Worm (Caenorhabditis elegans): ENCODE data around the gene C23H5.8.

The C23H5.8 gene

DNA sequence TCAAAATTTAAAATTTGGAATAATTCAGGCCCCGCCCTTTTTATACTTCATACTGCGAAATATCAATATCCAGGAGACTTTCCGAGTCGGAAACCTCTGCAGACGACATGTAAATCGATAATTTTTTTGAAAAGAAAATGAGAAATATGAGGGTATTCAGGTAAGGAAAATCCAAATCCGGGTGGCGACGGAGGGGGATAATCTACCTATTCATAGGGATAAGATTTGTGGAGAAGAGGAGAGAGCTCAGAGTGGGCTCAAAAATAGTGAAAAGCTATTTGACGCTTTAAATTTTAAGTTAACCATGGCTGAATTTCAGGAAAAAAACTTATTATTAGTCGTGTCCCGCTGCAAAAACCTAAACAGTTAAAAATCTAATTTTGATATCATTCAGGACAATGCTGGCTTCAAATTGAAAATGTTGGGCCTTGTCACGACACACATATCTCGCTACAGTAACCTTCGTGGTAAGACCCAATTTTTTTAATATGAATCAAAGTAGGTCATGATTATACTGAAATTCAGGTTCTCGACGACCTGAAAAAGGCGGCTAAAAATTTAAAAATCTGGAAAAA, 1.8 kb downstream of the C23H5.8 start, which contains the start of gene che-6:
che-6 (minus strand) TSS at position 109 of the 575 bp plus-strand sequence.
- no peak for TF ChIP-seq nfya-1 (tag; optimal IDR thresholded peaks at IDR 0.05)
- TF ChIP-seq pqm-1 (tag; optimal IDR thresholded peaks at IDR 0.05) = no peak
- no peak for TF ChIP-seq hlh-30 (tag; optimal IDR thresholded peaks at IDR 0.05; ENCODE audit: insufficient read depth)
- TF ChIP-seq ceh-30 (tag; optimal IDR thresholded peaks at IDR 0.05) = no peak
- no peak for TF ChIP-seq sox-2 (GFP tag; IDR thresholded peaks at IDR 0.05)
- no peak for TF ChIP-seq ama-1 (optimal IDR thresholded peaks at IDR 0.05)
- TF ChIP-seq eyg-1 (tag; optimal IDR thresholded peaks at IDR 0.05) = no peak
- no peak for TF ChIP-seq nhr-232 (tag; optimal IDR thresholded peaks at IDR 0.05)
- no peak for TF ChIP-seq zip-5 (tag; optimal IDR thresholded peaks at IDR 0.05)

DNA sequence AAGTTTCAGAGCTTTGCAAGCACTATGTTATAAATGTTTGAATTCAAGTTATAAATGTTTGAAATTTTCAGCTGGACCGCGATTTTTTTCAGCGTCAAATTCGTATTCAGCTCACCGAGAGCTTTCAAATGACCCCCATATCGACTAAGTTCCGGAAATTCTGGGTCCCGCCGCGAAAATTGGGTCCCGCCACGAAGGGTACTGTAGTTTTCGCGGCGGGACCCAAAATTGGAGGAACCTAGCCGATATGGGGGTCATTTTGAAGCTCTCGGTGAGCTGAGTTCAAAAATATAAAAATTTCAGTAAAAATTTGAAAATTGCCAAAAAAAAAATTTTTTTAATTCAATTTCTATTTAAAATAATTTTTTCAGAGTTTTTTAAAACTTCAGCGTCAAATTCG, 6.5 kb downstream of the C23H5.8 start:
- TF ChIP-seq ceh-45 (GFP tag; IDR thresholded peaks at IDR 0.05) = no peak
- TF ChIP-seq elt-2 (tag; optimal IDR thresholded peaks at IDR 0.05) = no peak
- no peak for TF ChIP-seq rnt-1 (tag; optimal IDR thresholded peaks at IDR 0.05)
- no peak for TF ChIP-seq gmeb-2 (tag; optimal IDR thresholded peaks at IDR 0.05)
- TF ChIP-seq pat-9 (tag; optimal IDR thresholded peaks at IDR 0.05) = no peak
- no peak for TF ChIP-seq dve-1 (tag; optimal IDR thresholded peaks at IDR 0.05)
- no peak for TF ChIP-seq unc-55 (GFP tag; optimal IDR thresholded peaks at IDR 0.05)
- TF ChIP-seq ceh-19 (GFP tag; optimal IDR thresholded peaks at IDR 0.05) = no peak
- TF ChIP-seq che-1 (tag; optimal IDR thresholded peaks at IDR 0.05) = no peak
- no peak for TF ChIP-seq tbx-2 (tag; optimal IDR thresholded peaks at IDR 0.05)

DNA sequence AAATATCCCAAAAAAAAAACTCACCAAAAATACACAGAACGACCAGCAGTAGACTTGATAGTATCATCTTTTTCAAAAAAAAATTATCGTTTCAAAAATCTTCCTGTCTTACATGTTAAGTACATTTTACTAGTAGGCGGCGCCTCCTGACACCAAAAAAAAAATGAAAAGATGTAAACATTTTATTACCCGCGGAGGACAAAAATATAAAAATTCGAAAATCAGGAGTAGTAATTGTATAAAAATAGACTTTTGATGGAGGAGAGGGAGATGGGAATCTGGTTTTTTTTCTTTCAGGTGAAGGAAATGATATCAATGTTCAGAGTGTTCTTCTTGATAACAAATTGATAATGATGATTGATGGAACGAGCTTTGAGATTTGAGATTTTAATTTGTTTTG, 10.4 kb downstream of the C23H5.8 start, which contains the start of gene C23H5.15:
C23H5.15 (minus strand) TSS at position 101 of the 400 bp plus-strand sequence.
- no peak for TF ChIP-seq odd-2 (tag; optimal IDR thresholded peaks at IDR 0.05)
- TF ChIP-seq pat-9 (tag; optimal IDR thresholded peaks at IDR 0.05) = no peak
- no peak for TF ChIP-seq nfya-1 (tag; optimal IDR thresholded peaks at IDR 0.05)
- no peak for TF ChIP-seq pag-3 (tag; optimal IDR thresholded peaks at IDR 0.05; ENCODE audit: borderline replicate concordance)
- no peak for TF ChIP-seq zip-5 (tag; optimal IDR thresholded peaks at IDR 0.05)
- no peak for TF ChIP-seq pha-2 (tag; optimal IDR thresholded peaks at IDR 0.05)
- TF ChIP-seq elt-4 (tag; optimal IDR thresholded peaks at IDR 0.05) = no peak

DNA sequence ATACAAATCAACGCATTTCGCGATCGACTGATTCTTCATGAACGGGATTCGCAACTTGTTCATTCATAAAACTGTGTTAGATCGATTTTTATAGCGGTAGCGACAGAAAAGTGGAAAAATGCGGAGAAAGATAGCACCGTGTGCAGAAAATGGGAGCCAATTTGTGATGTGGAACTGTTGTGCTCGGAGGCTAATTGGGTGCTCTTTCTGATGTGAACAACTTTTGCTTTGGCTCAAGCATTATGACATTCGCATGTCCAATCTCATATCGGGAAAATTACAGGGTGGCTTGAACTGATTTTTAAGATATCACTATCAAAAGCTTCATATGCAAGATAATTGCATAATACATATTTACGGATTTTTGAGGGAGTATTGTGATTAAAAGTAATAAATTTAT, 13.4 kb downstream of the C23H5.8 start, which contains the start of gene C23H5.11:
C23H5.11 (minus strand) TSS at position 101 of the 400 bp plus-strand sequence.
- TF ChIP-seq pha-2 (tag; optimal IDR thresholded peaks at IDR 0.05) = no peak
- TF ChIP-seq ceh-19 (GFP tag; optimal IDR thresholded peaks at IDR 0.05) = no peak
- no peak for TF ChIP-seq Y22D7AL.16 (tag; optimal IDR thresholded peaks at IDR 0.05)
- no peak for TF ChIP-seq pha-4 (tag; optimal IDR thresholded peaks at IDR 0.05)
- TF ChIP-seq madf-2 (tag; optimal IDR thresholded peaks at IDR 0.05) = no peak
- no peak for TF ChIP-seq ceh-34 (tag; optimal IDR thresholded peaks at IDR 0.05)
- TF ChIP-seq ceh-24 (tag; optimal IDR thresholded peaks at IDR 0.05) = no peak
- TF ChIP-seq ceh-18 (tag; optimal IDR thresholded peaks at IDR 0.05) = no peak
- TF ChIP-seq K02D7.2 (tag; optimal IDR thresholded peaks at IDR 0.05) = no peak
- no peak for TF ChIP-seq syd-9 (tag; optimal IDR thresholded peaks at IDR 0.05)
- TF ChIP-seq elt-4 (tag; optimal IDR thresholded peaks at IDR 0.05) = no peak
- TF ChIP-seq sdc-2 (tag; optimal IDR thresholded peaks at IDR 0.05) = no peak
- no peak for TF ChIP-seq gmeb-2 (tag; optimal IDR thresholded peaks at IDR 0.05)
- no peak for TF ChIP-seq hlh-30 (tag; optimal IDR thresholded peaks at IDR 0.05; ENCODE audit: insufficient read depth)
- TF ChIP-seq lin-11 (tag; optimal IDR thresholded peaks at IDR 0.05) = no peak
- TF ChIP-seq rnt-1 (tag; optimal IDR thresholded peaks at IDR 0.05) = no peak
- TF ChIP-seq ttx-3 (tag; optimal IDR thresholded peaks at IDR 0.05) = no peak

DNA sequence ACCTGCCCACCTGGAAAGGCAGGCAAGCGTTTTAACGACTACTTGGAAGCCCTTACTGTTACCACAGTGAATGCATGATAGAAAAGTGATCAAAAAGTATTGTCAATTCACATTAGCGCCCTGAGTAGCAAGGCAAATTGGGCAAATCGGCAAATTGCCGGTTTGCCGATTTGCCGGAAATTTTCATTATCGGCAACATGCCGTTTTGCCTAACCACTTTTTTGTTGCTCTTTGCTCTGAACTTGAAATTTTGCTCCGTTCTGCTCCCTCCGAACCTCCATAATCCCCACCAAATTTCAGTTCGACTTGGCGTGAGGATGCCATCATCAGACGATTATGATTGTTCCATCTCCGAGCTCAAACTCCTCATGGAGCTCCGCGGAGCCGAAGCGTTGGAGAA, 29.5 kb downstream of the C23H5.8 start, which contains the start of gene mca-2:
mca-2 (plus strand) TSS at position 301 of the 400 bp plus-strand sequence.
- TF ChIP-seq fax-1 (tag; optimal IDR thresholded peaks at IDR 0.05) (no peak), sdc-2 (tag; optimal IDR thresholded peaks at IDR 0.05) (no peak), C08G9.2 (tag; optimal IDR thresholded peaks at IDR 0.05) (no peak), ceh-45 (GFP tag; IDR thresholded peaks at IDR 0.05) (no peak), mec-3 (tag; optimal IDR thresholded peaks at IDR 0.05; ENCODE audit: borderline replicate concordance) (no peak), syd-9 (tag; optimal IDR thresholded peaks at IDR 0.05) (no peak), ttx-3 (tag; optimal IDR thresholded peaks at IDR 0.05) (no peak), fkh-6 (tag; optimal IDR thresholded peaks at IDR 0.05) (no peak)
